Worm (Caenorhabditis elegans): ENCODE results near the gene R07A4.3.

R07A4.3 gene

DNA sequence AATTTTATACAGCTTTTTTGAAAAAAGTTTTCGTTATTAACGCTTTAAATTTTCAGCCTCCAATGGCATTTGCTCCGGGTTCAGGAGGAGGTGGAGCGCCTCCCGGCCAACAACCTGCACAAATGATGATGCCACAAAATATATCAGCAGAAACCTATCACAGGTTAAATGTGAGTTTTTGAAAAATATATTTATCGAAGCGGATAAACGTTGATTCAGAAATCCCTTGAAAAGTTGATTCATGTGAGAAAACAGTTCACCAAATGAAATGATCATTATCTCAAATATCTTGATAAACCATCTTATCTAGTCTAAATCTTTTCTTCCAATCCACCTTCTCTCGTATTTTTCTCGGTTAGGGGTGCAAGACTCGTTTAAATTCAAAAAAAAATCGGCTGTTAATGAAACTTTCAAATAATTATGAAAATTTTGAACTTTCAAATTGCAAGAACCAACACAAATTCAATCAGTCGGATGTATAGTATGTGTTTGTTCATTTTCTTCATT, 15.8 kb downstream of the R07A4.3 start, which contains the start of gene sma-9:
Gene sma-9 (plus strand): TSS at position 51 of the 507 bp plus-strand sequence.
- peak; percentile 98 for TF ChIP-seq elt-1 (tag; optimal IDR thresholded peaks at IDR 0.05)
- peak; percentile 38 for TF ChIP-seq nhr-23 (tag; optimal IDR thresholded peaks at IDR 0.05)
- no peak for TF ChIP-seq unc-39 (tag; optimal IDR thresholded peaks at IDR 0.05)

- TF ChIP-seq unc-62 (GFP tag; optimal IDR thresholded peaks at IDR 0.05) (no peak), nhr-23 (tag; optimal IDR thresholded peaks at IDR 0.05) (no peak), ZK546.5 (tag; optimal IDR thresholded peaks at IDR 0.05) (no peak), mdl-1 (tag; optimal IDR thresholded peaks at IDR 0.05) (no peak), ceh-82 (tag; optimal IDR thresholded peaks at IDR 0.05) (no peak), pha-4 (tag; optimal IDR thresholded peaks at IDR 0.05) (peak; percentile 88), eor-1 (tag; optimal IDR thresholded peaks at IDR 0.05) (no peak), elt-1 (tag; optimal IDR thresholded peaks at IDR 0.05) (no peak), R02D3.7 (tag; optimal IDR thresholded peaks at IDR 0.05) (no peak)
Observed at ce11 chrX:10769959-10770358, 16.5 kb downstream of the R07A4.3 start.

DNA sequence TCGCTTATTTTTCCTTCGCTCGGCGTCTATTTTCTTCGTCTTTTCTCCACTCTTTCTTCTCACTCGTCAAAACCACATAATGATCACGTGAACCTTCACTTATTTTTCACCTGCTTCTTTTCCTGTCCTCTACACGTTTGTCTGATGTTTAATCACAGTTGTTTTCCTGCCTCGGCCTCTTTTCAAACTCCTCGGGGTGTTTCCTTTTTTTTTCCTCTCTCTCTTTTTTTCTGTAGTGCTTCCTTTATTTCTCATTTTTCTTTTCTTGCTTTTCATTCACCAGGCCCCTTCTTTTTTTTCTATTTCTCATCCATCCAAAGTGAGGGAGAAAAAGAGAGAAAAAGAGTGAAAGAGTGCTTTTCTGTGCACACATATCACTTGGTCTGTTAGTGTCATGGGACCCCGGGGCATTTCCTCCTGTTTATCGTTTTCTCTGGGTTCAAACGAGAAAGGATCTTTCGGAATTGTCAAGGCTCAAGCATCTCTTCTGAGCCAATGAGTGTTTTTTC, 17.5 kb downstream of the R07A4.3 start:
- TF ChIP-seq lin-15B (tag; optimal IDR thresholded peaks at IDR 0.05): peak; percentile 3
- no peak for TF ChIP-seq daf-12 (tag; optimal IDR thresholded peaks at IDR 0.05)
- no peak for TF ChIP-seq eor-1 (tag; optimal IDR thresholded peaks at IDR 0.05)
- peak; percentile 30 for TF ChIP-seq ceh-28 (tag; optimal IDR thresholded peaks at IDR 0.05)
- no peak for TF ChIP-seq aly-2 (tag; optimal IDR thresholded peaks at IDR 0.05)
- no peak for TF ChIP-seq ceh-82 (tag; optimal IDR thresholded peaks at IDR 0.05)
- TF ChIP-seq ceh-9 (tag; optimal IDR thresholded peaks at IDR 0.05): no peak
- no peak for TF ChIP-seq zag-1 (tag; optimal IDR thresholded peaks at IDR 0.05)
- no peak for TF ChIP-seq mml-1 (tag; optimal IDR thresholded peaks at IDR 0.05)
- peak; percentile 18 for TF ChIP-seq fkh-2 (tag; optimal IDR thresholded peaks at IDR 0.05)
- peak; percentile 34 for TF ChIP-seq skn-1 (tag; optimal IDR thresholded peaks at IDR 0.05)
- peak; percentile 66 for TF ChIP-seq egl-5 (tag; optimal IDR thresholded peaks at IDR 0.05)
- TF ChIP-seq unc-39 (tag; optimal IDR thresholded peaks at IDR 0.05): no peak
- TF ChIP-seq nhr-76 (tag; optimal IDR thresholded peaks at IDR 0.05): no peak
- no peak for TF ChIP-seq sea-2 (GFP tag; optimal IDR thresholded peaks at IDR 0.05)
- TF ChIP-seq hmg-11 (tag; optimal IDR thresholded peaks at IDR 0.05): peak; percentile 49
- TF ChIP-seq nhr-237 (tag; optimal IDR thresholded peaks at IDR 0.05): no peak
- TF ChIP-seq nhr-28 (tag; optimal IDR thresholded peaks at IDR 0.05): no peak
- no peak for TF ChIP-seq jun-1 (tag; optimal IDR thresholded peaks at IDR 0.05)
- peak; percentile 82 for TF ChIP-seq nhr-11 (tag; optimal IDR thresholded peaks at IDR 0.05)
- peak; percentile 33 for TF ChIP-seq ztf-4 (tag; optimal IDR thresholded peaks at IDR 0.05)
- TF ChIP-seq nhr-12 (tag; optimal IDR thresholded peaks at IDR 0.05): no peak
- TF ChIP-seq fkh-10 (GFP tag; optimal IDR thresholded peaks at IDR 0.05): peak; percentile 92
- TF ChIP-seq lsy-12 (tag; optimal IDR thresholded peaks at IDR 0.05): peak; percentile 74
- peak; percentile 61 for TF ChIP-seq mdl-1 (tag; optimal IDR thresholded peaks at IDR 0.05)
- peak; percentile 54 for TF ChIP-seq snpc-4 (tag; optimal IDR thresholded peaks at IDR 0.05)
- TF ChIP-seq pha-4 (tag; optimal IDR thresholded peaks at IDR 0.05): peak; percentile 95
- peak; percentile 89 for TF ChIP-seq lin-39 (tag; optimal IDR thresholded peaks at IDR 0.05)
- peak; percentile 27 for TF ChIP-seq pqm-1 (tag; optimal IDR thresholded peaks at IDR 0.05)
- TF ChIP-seq nhr-23 (tag; optimal IDR thresholded peaks at IDR 0.05): peak; percentile 86
- peak; percentile 55 for TF ChIP-seq nhr-25 (tag; optimal IDR thresholded peaks at IDR 0.05)
- TF ChIP-seq ama-1 (optimal IDR thresholded peaks at IDR 0.05): no peak
- TF ChIP-seq elt-1 (tag; optimal IDR thresholded peaks at IDR 0.05): peak; percentile 57
- peak; percentile 90 for TF ChIP-seq nfya-1 (tag; optimal IDR thresholded peaks at IDR 0.05; ENCODE audit: insufficient read depth)
- TF ChIP-seq nhr-67 (tag; optimal IDR thresholded peaks at IDR 0.05): no peak
- peak; percentile 85 for TF ChIP-seq nhr-43 (tag; optimal IDR thresholded peaks at IDR 0.05; ENCODE audit: poor library complexity, severe bottlenecking)
- TF ChIP-seq nhr-77 (tag; optimal IDR thresholded peaks at IDR 0.05): no peak
- peak in 2 of 3 experiments; percentile 23 to 26 for TF ChIP-seq elt-3 (tag; optimal IDR thresholded peaks at IDR 0.05)
- TF ChIP-seq tbx-2 (tag; optimal IDR thresholded peaks at IDR 0.05): peak; percentile 66
- TF ChIP-seq fos-1 (tag; optimal IDR thresholded peaks at IDR 0.05): no peak
- TF ChIP-seq unc-62 (GFP tag; optimal IDR thresholded peaks at IDR 0.05): peak; percentile 78
- TF ChIP-seq ceh-16 (tag; optimal IDR thresholded peaks at IDR 0.05): no peak
- TF ChIP-seq elt-2 (tag; optimal IDR thresholded peaks at IDR 0.05): peak; percentile 62
- TF ChIP-seq ztf-11 (tag; optimal IDR thresholded peaks at IDR 0.05): no peak
- peak; percentile 36 for TF ChIP-seq egl-27 (tag; optimal IDR thresholded peaks at IDR 0.05)
- TF ChIP-seq R02D3.7 (tag; optimal IDR thresholded peaks at IDR 0.05): no peak
- no peak for TF ChIP-seq ZK546.5 (tag; optimal IDR thresholded peaks at IDR 0.05)
